Fruit fly (Drosophila melanogaster) whole organism, prepupa: ENCODE data around the gene CG44037.

ENCODE experiments used
- Blimp-1 ChIP-seq: fragments of 200-800 bp; sonication (Bioruptor generic); optimal IDR thresholded peaks from 3 replicates; lab custom pipeline; 2017; ENCODE audit warnings: missing biosample characterization, missing genetic modification characterization, mild to moderate bottlenecking, moderate library complexity, missing genetic modification reagents
- CG11294 ChIP-seq: fragments of 200-800 bp; sonication (Bioruptor generic); IDR thresholded peaks from 2 replicates; pipeline ENCODE4 v1.3.6; 2022; ENCODE audit warnings: missing biosample characterization, missing genetic modification characterization
- dac ChIP-seq: fragments of 200-800 bp; sonication (Bioruptor generic); optimal IDR thresholded peaks from 2 replicates; lab custom pipeline; 2017; ENCODE audit warnings: missing biosample characterization, mild to moderate bottlenecking, missing genetic modification characterization
- eg ChIP-seq: fragments of 200-800 bp; sonication (Bioruptor generic); IDR thresholded peaks from 3 replicates; pipeline ENCODE4 v1.3.6; 2022; ENCODE audit warnings: missing biosample characterization, missing genetic modification characterization
- esn ChIP-seq: fragments of 200-800 bp; sonication (Bioruptor generic); optimal IDR thresholded peaks from 2 replicates; lab custom pipeline; 2016; ENCODE audit warnings: missing biosample characterization, mild to moderate bottlenecking, missing genetic modification characterization, moderate library complexity
- topi ChIP-seq: fragments of 200-800 bp; sonication (Bioruptor generic); optimal IDR thresholded peaks from 3 replicates; lab custom pipeline; 2016; ENCODE audit warnings: missing biosample characterization, missing genetic modification characterization

DNA sequence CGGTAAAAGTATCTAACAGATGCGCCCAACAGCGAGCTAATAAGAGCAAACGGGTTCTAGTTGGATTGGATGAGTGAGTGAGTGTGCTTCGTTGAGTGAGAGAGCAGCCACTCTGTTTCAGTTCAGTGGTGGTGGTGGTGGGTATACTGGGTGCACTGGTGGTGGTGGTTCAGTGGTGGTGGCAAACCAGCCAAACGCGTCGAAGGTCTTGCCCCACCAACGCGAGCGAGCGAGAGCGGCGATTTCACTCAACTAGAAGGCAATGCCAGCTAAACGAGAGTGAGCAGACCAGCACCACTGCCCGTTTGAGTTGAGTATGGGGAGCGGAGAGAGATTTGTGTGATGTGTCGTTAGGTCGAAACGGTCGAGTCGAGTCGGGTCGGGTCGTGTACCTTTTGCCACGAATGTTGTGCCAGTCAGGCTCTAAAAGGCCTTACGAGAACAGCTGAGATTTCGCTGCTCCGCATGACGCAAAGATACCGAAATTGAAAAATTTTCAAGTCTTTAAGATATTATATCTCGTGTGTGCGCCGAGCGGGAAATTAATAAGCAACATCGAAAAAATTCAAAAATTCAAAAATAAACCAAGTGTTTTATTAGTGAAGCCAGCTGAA, 22.3 kb downstream of the CG44037 start:
- TF ChIP-seq Blimp-1 (no peak), topi (GFP tag; lab: Kevin White, UChicago) (no peak), eg (GFP tag; lab: Robert Waterston, UW) (peak; percentile 42; the same call in 1 of the 3 replicates), esn (GFP tag; lab: Kevin White, UChicago) (no peak), CG11294 (GFP tag; lab: Robert Waterston, UW) (no peak), dac (GFP tag; lab: Kevin White, UChicago) (no peak)
